Worm (Caenorhabditis elegans) whole organism, L3 larva: Measurements from ENCODE around the gene myo-2.

Experiments
- R02D3.7 ChIP-seq: fragments of 150-350 bp; optimal IDR thresholded peaks from 2 replicates; lab custom pipeline; 2014; ENCODE audit warnings: missing biosample characterization, missing genetic modification characterization
- ZK546.5 ChIP-seq: sonication (generic microtip); optimal IDR thresholded peaks from 2 replicates; lab custom pipeline; 2017; ENCODE audit warnings: missing biosample characterization, missing genetic modification characterization
- aly-2 ChIP-seq: fragments of 150-350 bp; optimal IDR thresholded peaks from 2 replicates; lab custom pipeline; 2014; ENCODE audit warnings: missing biosample characterization, missing genetic modification characterization
- ama-1 ChIP-seq: fragments of 150-350 bp; optimal IDR thresholded peaks from 2 replicates; lab custom pipeline; 2018
- ceh-16 ChIP-seq: sonication (generic microtip); optimal IDR thresholded peaks from 2 replicates; lab custom pipeline; 2017; ENCODE audit warnings: missing biosample characterization, missing genetic modification characterization
- ceh-28 ChIP-seq: fragments of 150-350 bp; optimal IDR thresholded peaks from 2 replicates; lab custom pipeline; 2014; ENCODE audit warnings: missing biosample characterization, missing genetic modification reagents, missing genetic modification characterization
- ceh-82 ChIP-seq: fragments of 150-350 bp; optimal IDR thresholded peaks from 2 replicates; lab custom pipeline; 2014; ENCODE audit warnings: missing biosample characterization, missing genetic modification characterization
- ceh-9 ChIP-seq: sonication (generic microtip); optimal IDR thresholded peaks from 2 replicates; lab custom pipeline; 2018; ENCODE audit warnings: missing biosample characterization, missing genetic modification characterization
- daf-12 ChIP-seq: fragments of 150-350 bp; optimal IDR thresholded peaks from 2 replicates; lab custom pipeline; 2014; ENCODE audit warnings: missing biosample characterization, missing genetic modification reagents, missing genetic modification characterization
- egl-27 ChIP-seq: sonication (generic microtip); optimal IDR thresholded peaks from 4 replicates; lab custom pipeline; 2017; ENCODE audit warnings: missing biosample characterization, missing genetic modification reagents, missing genetic modification characterization
- egl-5 ChIP-seq: fragments of 150-350 bp; optimal IDR thresholded peaks from 2 replicates; lab custom pipeline; 2017; ENCODE audit warnings: missing biosample characterization, missing genetic modification reagents, missing genetic modification characterization, inconsistent platforms
- elt-1 ChIP-seq: fragments of 150-350 bp; optimal IDR thresholded peaks from 2 replicates; lab custom pipeline; 2014; ENCODE audit warnings: missing biosample characterization, missing genetic modification characterization
- elt-2 ChIP-seq: sonication (generic microtip); optimal IDR thresholded peaks from 2 replicates; lab custom pipeline; 2016; ENCODE audit warnings: missing genetic modification reagents, mild to moderate bottlenecking, missing genetic modification characterization, missing compliant biosample characterization
- elt-3 ChIP-seq, 3 experiments: fragments of 150-350 bp in 1 of 3; sonication (generic microtip) in 2 of 3; optimal IDR thresholded peaks; 2 replicates in 2 of 3; 4 replicates in 1 of 3; lab custom pipeline; 2014 to 2017; ENCODE audit warnings: missing biosample characterization in 3 of 3, missing genetic modification characterization in 3 of 3
- eor-1 ChIP-seq, 2 experiments: fragments of 150-350 bp; optimal IDR thresholded peaks; 2 replicates each; lab custom pipeline; 2014 to 2018; ENCODE audit warnings: missing biosample characterization in 2 of 2, missing genetic modification characterization in 2 of 2
- fkh-10 ChIP-seq: sonication (generic microtip); optimal IDR thresholded peaks from 2 replicates; lab custom pipeline; 2017; ENCODE audit warnings: missing biosample characterization, missing genetic modification reagents, missing genetic modification characterization
- fkh-2 ChIP-seq: fragments of 150-350 bp; optimal IDR thresholded peaks from 2 replicates; lab custom pipeline; 2014; ENCODE audit warnings: missing biosample characterization, missing genetic modification reagents, missing genetic modification characterization
- fos-1 ChIP-seq: fragments of 150-350 bp; optimal IDR thresholded peaks from 2 replicates; lab custom pipeline; 2014; ENCODE audit warnings: missing biosample characterization, missing genetic modification characterization
- hmg-11 ChIP-seq: sonication (generic microtip); optimal IDR thresholded peaks from 2 replicates; lab custom pipeline; 2016; ENCODE audit warnings: missing genetic modification characterization, missing compliant biosample characterization
- jun-1 ChIP-seq: fragments of 150-350 bp; optimal IDR thresholded peaks from 2 replicates; lab custom pipeline; 2014; ENCODE audit warnings: missing biosample characterization, missing genetic modification reagents, missing genetic modification characterization
- lin-15B ChIP-seq: fragments of 150-350 bp; optimal IDR thresholded peaks from 2 replicates; lab custom pipeline; 2014; ENCODE audit warnings: missing biosample characterization, missing genetic modification characterization
- lin-39 ChIP-seq: fragments of 150-350 bp; optimal IDR thresholded peaks from 2 replicates; lab custom pipeline; 2018; ENCODE audit warnings: missing biosample characterization, missing genetic modification reagents, missing genetic modification characterization
- lsy-12 ChIP-seq: sonication (generic microtip); optimal IDR thresholded peaks from 2 replicates; lab custom pipeline; 2016; ENCODE audit warnings: mild to moderate bottlenecking, missing genetic modification characterization, missing compliant biosample characterization
- mdl-1 ChIP-seq: fragments of 150-350 bp; optimal IDR thresholded peaks from 2 replicates; lab custom pipeline; 2014; ENCODE audit warnings: missing biosample characterization, missing genetic modification characterization
- mml-1 ChIP-seq: fragments of 150-350 bp; sonication (generic microtip); optimal IDR thresholded peaks from 3 replicates; lab custom pipeline; 2014; ENCODE audit warnings: missing biosample characterization, missing genetic modification characterization
- nfya-1 ChIP-seq: sonication (generic microtip); optimal IDR thresholded peaks from 2 replicates; lab custom pipeline; 2017; ENCODE audit warnings: missing genetic modification characterization, mild to moderate bottlenecking, missing compliant biosample characterization, antibody characterized with exemption, moderate library complexity; ENCODE audit not compliant: insufficient read depth
- nhr-11 ChIP-seq: fragments of 150-350 bp; optimal IDR thresholded peaks from 2 replicates; lab custom pipeline; 2014; ENCODE audit warnings: missing biosample characterization, missing genetic modification characterization
- nhr-12 ChIP-seq: fragments of 150-350 bp; optimal IDR thresholded peaks from 2 replicates; lab custom pipeline; 2014; ENCODE audit warnings: missing biosample characterization, missing genetic modification characterization
- nhr-23 ChIP-seq: fragments of 150-350 bp; optimal IDR thresholded peaks from 2 replicates; lab custom pipeline; 2014; ENCODE audit warnings: missing biosample characterization, missing genetic modification reagents, missing genetic modification characterization
- nhr-237 ChIP-seq: fragments of 150-350 bp; optimal IDR thresholded peaks from 2 replicates; lab custom pipeline; 2014; ENCODE audit warnings: missing biosample characterization, missing genetic modification characterization
- nhr-25 ChIP-seq: sonication (generic microtip); optimal IDR thresholded peaks from 2 replicates; lab custom pipeline; 2017; ENCODE audit warnings: missing biosample characterization, missing genetic modification characterization
- nhr-28 ChIP-seq: fragments of 150-350 bp; optimal IDR thresholded peaks from 2 replicates; lab custom pipeline; 2014; ENCODE audit warnings: missing biosample characterization, missing genetic modification characterization
- nhr-43 ChIP-seq: sonication (generic microtip); optimal IDR thresholded peaks from 2 replicates; lab custom pipeline; 2016; ENCODE audit warnings: mild to moderate bottlenecking, missing genetic modification characterization, missing compliant biosample characterization; ENCODE audit not compliant: poor library complexity, severe bottlenecking
- nhr-67 ChIP-seq: fragments of 150-350 bp; optimal IDR thresholded peaks from 2 replicates; lab custom pipeline; 2014; ENCODE audit warnings: missing biosample characterization, missing genetic modification characterization
- nhr-76 ChIP-seq: fragments of 150-350 bp; sonication (generic microtip); optimal IDR thresholded peaks from 5 replicates; lab custom pipeline; 2014; ENCODE audit warnings: missing biosample characterization, missing genetic modification characterization
- nhr-77 ChIP-seq: fragments of 150-350 bp; optimal IDR thresholded peaks from 2 replicates; lab custom pipeline; 2014; ENCODE audit warnings: missing biosample characterization, missing genetic modification characterization
- pha-4 ChIP-seq: fragments of 150-350 bp; optimal IDR thresholded peaks from 2 replicates; lab custom pipeline; 2014; ENCODE audit warnings: missing biosample characterization, missing genetic modification reagents, missing genetic modification characterization
- pqm-1 ChIP-seq: fragments of 150-350 bp; optimal IDR thresholded peaks from 2 replicates; lab custom pipeline; 2017; ENCODE audit warnings: missing biosample characterization, missing genetic modification characterization, inconsistent platforms
- sea-2 ChIP-seq: fragments of 150-350 bp; sonication (generic microtip); optimal IDR thresholded peaks from 4 replicates; lab custom pipeline; 2014; ENCODE audit warnings: missing biosample characterization, missing genetic modification reagents, missing genetic modification characterization
- skn-1 ChIP-seq: fragments of 150-350 bp; optimal IDR thresholded peaks from 2 replicates; lab custom pipeline; 2014; ENCODE audit warnings: missing biosample characterization, missing genetic modification characterization
- snpc-4 ChIP-seq: fragments of 150-350 bp; optimal IDR thresholded peaks from 2 replicates; lab custom pipeline; 2014; ENCODE audit warnings: missing biosample characterization, missing genetic modification characterization
- tbx-2 ChIP-seq: sonication (generic microtip); optimal IDR thresholded peaks from 2 replicates; lab custom pipeline; 2016; ENCODE audit warnings: mild to moderate bottlenecking, missing genetic modification characterization, missing compliant biosample characterization
- unc-39 ChIP-seq: sonication (generic microtip); optimal IDR thresholded peaks from 4 replicates; lab custom pipeline; 2017; ENCODE audit warnings: missing biosample characterization, missing genetic modification characterization
- unc-62 ChIP-seq: fragments of 150-350 bp; sonication (generic microtip); optimal IDR thresholded peaks from 4 replicates; lab custom pipeline; 2014; ENCODE audit warnings: missing biosample characterization, missing genetic modification reagents, missing genetic modification characterization
- zag-1 ChIP-seq: fragments of 150-350 bp; optimal IDR thresholded peaks from 2 replicates; lab custom pipeline; 2014; ENCODE audit warnings: missing biosample characterization, missing genetic modification characterization
- ztf-11 ChIP-seq: fragments of 150-350 bp; optimal IDR thresholded peaks from 2 replicates; lab custom pipeline; 2014; ENCODE audit warnings: missing biosample characterization, missing genetic modification characterization
- ztf-4 ChIP-seq: fragments of 150-350 bp; optimal IDR thresholded peaks from 2 replicates; lab custom pipeline; 2014; ENCODE audit warnings: missing biosample characterization, missing genetic modification characterization

The myo-2 gene

ce11 chrX:12478465-12478864 lies 10.6 kb downstream of the myo-2 start:
- TF ChIP-seq pqm-1 (tag; lab: Kevin White, UChicago), result peak; percentile 60
- no peak for TF ChIP-seq sea-2 (GFP tag; lab: Kevin White, UChicago)
- no peak for TF ChIP-seq snpc-4 (tag; lab: Kevin White, UChicago)
- peak; percentile 70 for TF ChIP-seq pha-4 (tag; lab: Kevin White, UChicago)
- peak; percentile 42 for TF ChIP-seq elt-2 (tag; lab: Kevin White, UChicago)

ce11 chrX:12479027-12479426 lies 11.2 kb downstream of the myo-2 start:
- no peak for TF ChIP-seq nhr-43 (tag; lab: Kevin White, UChicago)

ce11 chrX:12480447-12480998 lies 12.7 kb downstream of the myo-2 start, which contains the start of gene atf-6:
Gene atf-6, plus strand, starts transcription at chrX:12480948.
- no peak for TF ChIP-seq nhr-12 (tag; lab: Kevin White, UChicago)
- no peak for TF ChIP-seq nhr-77 (tag; lab: Kevin White, UChicago)
- no peak for TF ChIP-seq ceh-16
- TF ChIP-seq ztf-11 (tag; lab: Kevin White, UChicago), result no peak
- TF ChIP-seq ZK546.5 (tag; lab: Kevin White, UChicago), result no peak
- TF ChIP-seq egl-5 (tag; lab: Kevin White, UChicago), result no peak
- peak; percentile 97 for TF ChIP-seq hmg-11 (tag; lab: Kevin White, UChicago)
- peak; percentile 15 for TF ChIP-seq R02D3.7 (tag; lab: Kevin White, UChicago)
- peak; percentile 53 for TF ChIP-seq skn-1 (tag; lab: Kevin White, UChicago)
- TF ChIP-seq fos-1 (tag; lab: Kevin White, UChicago), result no peak
- TF ChIP-seq nhr-25, result peak; percentile 82
- TF ChIP-seq elt-2 (tag; lab: Kevin White, UChicago), result peak; percentile 78
- peak; percentile 94 for TF ChIP-seq lsy-12 (tag; lab: Kevin White, UChicago)
- peak; percentile 96 for TF ChIP-seq nhr-23 (tag; lab: Kevin White, UChicago)
- peak; percentile 61 for TF ChIP-seq ceh-28 (tag; lab: Kevin White, UChicago)
- no peak for TF ChIP-seq ztf-4 (tag; lab: Kevin White, UChicago)
- no peak for TF ChIP-seq eor-1 (tag; optimal IDR thresholded peaks at IDR 0.05; lab: Kevin White, UChicago)
- peak; percentile 51 for TF ChIP-seq unc-62 (GFP tag; lab: Kevin White, UChicago)
- peak; percentile 78 for TF ChIP-seq lin-15B (tag; lab: Kevin White, UChicago)
- TF ChIP-seq elt-1, result peak; percentile 60
- TF ChIP-seq sea-2 (GFP tag; lab: Kevin White, UChicago), result no peak
- peak; percentile 67 for TF ChIP-seq jun-1 (tag; lab: Kevin White, UChicago)
- no peak for TF ChIP-seq ceh-82 (tag; lab: Kevin White, UChicago)
- TF ChIP-seq nhr-43 (tag; lab: Kevin White, UChicago), result peak; percentile 65
- no peak for TF ChIP-seq egl-27 (tag; lab: Kevin White, UChicago)
- TF ChIP-seq tbx-2 (tag; lab: Kevin White, UChicago), result peak; percentile 79
- no peak for TF ChIP-seq nhr-237 (tag; lab: Kevin White, UChicago)
- TF ChIP-seq nhr-11 (tag; lab: Kevin White, UChicago), result no peak
- no peak for TF ChIP-seq mdl-1
- TF ChIP-seq elt-3 (tag; optimal IDR thresholded peaks at IDR 0.05; lab: Kevin White, UChicago), result peak in 1 of 3 experiments; percentile 42
- TF ChIP-seq nhr-28 (tag; lab: Kevin White, UChicago), result no peak
- TF ChIP-seq fkh-2 (tag; lab: Kevin White, UChicago), result no peak
- TF ChIP-seq ama-1 (lab: Kevin White, UChicago), result no peak
- peak; percentile 84 for TF ChIP-seq nfya-1
- no peak for TF ChIP-seq pqm-1 (tag; lab: Kevin White, UChicago)
- TF ChIP-seq nhr-67 (tag; lab: Kevin White, UChicago), result no peak
- TF ChIP-seq fkh-10, result no peak
- TF ChIP-seq ceh-9 (tag; lab: Kevin White, UChicago), result no peak
- no peak for TF ChIP-seq aly-2
- peak; percentile 90 for TF ChIP-seq pha-4 (tag; lab: Kevin White, UChicago)
- TF ChIP-seq daf-12 (tag; lab: Kevin White, UChicago), result no peak
- no peak for TF ChIP-seq nhr-76 (tag; lab: Kevin White, UChicago)
- no peak for TF ChIP-seq zag-1
- TF ChIP-seq mml-1 (tag; lab: Kevin White, UChicago), result no peak
- no peak for TF ChIP-seq unc-39 (tag; lab: Kevin White, UChicago)
- peak; percentile 99 for TF ChIP-seq lin-39
- peak; percentile 43 for TF ChIP-seq snpc-4 (tag; lab: Kevin White, UChicago)
